Worm (Caenorhabditis elegans): Measurements from ENCODE around the gene C03B8.3.

DNA sequence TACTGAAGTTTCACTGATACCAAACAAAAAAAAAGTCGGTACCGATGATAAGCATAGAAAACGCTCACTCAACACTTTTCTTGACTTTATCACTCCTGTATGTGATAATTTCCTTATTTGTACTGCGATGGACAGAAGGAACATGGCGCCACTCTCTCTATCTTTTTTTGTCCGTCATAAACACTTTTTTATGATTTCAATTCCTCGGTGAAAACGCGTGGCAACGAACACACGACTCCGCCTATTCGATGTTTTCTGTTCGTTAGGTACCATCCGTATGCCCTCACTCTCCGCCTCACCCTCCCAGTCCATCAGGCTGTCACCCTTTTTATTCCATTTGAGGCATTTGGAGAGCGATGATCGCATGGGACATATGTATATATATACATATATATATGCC lies 18.2 kb downstream of the C03B8.3 start:
- TF ChIP-seq ama-1 (optimal IDR thresholded peaks at IDR 0.05): no peak
- no peak for TF ChIP-seq tbx-37 (GFP tag; conservative IDR thresholded peaks at IDR 0.05)
- TF ChIP-seq ceh-13 (GFP tag; optimal IDR thresholded peaks at IDR 0.05): no peak
- no peak for TF ChIP-seq F13C5.2 (tag; optimal IDR thresholded peaks at IDR 0.05)
- no peak for TF ChIP-seq flt-1 (GFP tag; IDR thresholded peaks at IDR 0.05)
